Fruit fly (Drosophila melanogaster): ENCODE data around the gene FucTB.

DNA sequence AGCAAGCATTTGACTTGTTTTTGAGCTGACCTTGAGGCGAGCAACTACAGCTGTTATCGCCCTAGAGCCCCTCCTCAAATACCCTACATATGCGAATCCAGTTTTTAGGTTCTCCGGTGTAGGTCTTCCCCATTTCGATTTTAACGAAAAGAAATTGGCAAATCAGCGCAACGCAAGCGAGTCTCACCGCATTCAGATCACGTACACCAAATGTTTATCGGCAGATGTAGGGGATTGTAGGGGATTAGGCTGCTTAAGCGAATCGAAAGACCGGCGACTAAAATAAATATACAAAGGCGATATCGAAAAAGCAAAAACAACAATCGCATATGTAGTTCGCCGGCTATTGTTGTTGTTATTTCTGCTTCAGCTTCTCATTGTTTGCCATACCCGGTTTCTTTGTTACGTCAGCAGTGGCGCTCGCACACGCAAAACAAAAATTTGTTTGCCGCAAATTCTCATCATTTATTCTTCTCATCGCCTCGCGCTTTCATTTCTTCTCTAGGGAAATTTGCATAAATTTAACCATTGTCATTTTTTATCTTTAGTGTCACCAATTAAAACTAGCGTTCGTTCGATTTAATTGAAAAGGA, 42.7 kb downstream of the FucTB start:
- TF ChIP-seq CG6813 (GFP tag; optimal IDR thresholded peaks at IDR 0.05), result peak; percentile 37
- peak in 1 of 2 experiments; percentile 31 for TF ChIP-seq eve (GFP tag; optimal IDR thresholded peaks at IDR 0.05)
- peak; percentile 51 for TF ChIP-seq CG13775 (GFP tag; optimal IDR thresholded peaks at IDR 0.05)
- TF ChIP-seq sens (GFP tag), result peak; percentile 87
- TF ChIP-seq corto (GFP tag; optimal IDR thresholded peaks at IDR 0.05), result peak; percentile 75
- TF ChIP-seq CG8388 (GFP tag; optimal IDR thresholded peaks at IDR 0.05), result no peak
- no peak for TF ChIP-seq prd (optimal IDR thresholded peaks at IDR 0.05)
- TF ChIP-seq prd (GFP tag; IDR thresholded peaks at IDR 0.05), result peak; percentile 66
- peak; percentile 81 for TF ChIP-seq CG7839 (tag; optimal IDR thresholded peaks at IDR 0.05)
